Fruit fly (Drosophila melanogaster) whole organism, larva: ENCODE data around the gene tfc.

Experiments
- noc ChIP-seq: fragments of 200-800 bp; sonication (Bioruptor generic); optimal IDR thresholded peaks from 3 replicates; lab custom pipeline; 2019; ENCODE audit warnings: missing biosample characterization, mild to moderate bottlenecking, missing genetic modification characterization, moderate library complexity

tfc gene

DNA sequence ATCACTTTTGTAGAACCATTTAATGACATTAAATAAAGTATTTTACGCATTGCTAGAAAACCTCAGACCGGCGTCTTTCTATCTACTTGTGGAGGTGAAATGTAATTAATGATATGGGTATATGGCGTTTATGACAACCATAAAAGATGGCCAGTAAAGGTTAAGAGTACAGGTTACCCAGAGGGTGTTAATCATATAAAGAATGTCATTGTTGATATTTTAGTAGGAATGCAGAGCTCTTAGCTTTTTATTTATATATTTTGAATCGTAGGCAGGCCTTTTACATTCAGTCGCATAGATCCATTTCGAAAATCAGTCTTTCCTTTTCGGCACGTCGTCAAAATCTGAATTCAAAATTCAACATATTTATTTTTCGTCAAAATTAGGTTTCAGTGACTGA lies 5.9 kb upstream of the tfc start, which contains the start of gene Bfc:
Gene Bfc, plus strand, starts transcription at position 301 of the 400 bp plus-strand sequence.
- no peak for TF ChIP-seq noc (tag; lab: Kevin White, UChicago)

DNA sequence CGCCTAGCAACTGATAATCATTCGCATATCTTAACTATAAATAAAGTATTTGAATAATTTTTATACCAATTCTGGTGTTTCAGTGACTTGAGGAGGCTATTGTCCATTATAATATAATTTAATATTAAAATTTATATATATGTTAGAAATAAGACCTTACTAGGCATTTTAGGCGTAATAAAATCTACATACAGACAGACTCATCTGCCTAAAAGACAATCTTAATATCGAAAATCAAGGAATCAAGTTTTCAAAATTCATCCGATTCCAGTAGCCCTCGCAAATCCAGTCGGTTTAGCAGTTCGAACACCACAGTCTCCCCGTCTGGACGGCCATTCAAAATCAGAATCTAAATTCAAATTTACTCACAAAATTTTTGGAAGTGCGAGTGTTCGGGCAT lies 4.5 kb upstream of the tfc start, which contains the start of the genes CG9130 and CG9133:
Gene CG9130, plus strand, starts transcription at position 301 of the 400 bp plus-strand sequence.
Gene CG9133, plus strand, starts transcription at position 301 of the 400 bp plus-strand sequence.
- TF ChIP-seq noc (tag; lab: Kevin White, UChicago): no peak

DNA sequence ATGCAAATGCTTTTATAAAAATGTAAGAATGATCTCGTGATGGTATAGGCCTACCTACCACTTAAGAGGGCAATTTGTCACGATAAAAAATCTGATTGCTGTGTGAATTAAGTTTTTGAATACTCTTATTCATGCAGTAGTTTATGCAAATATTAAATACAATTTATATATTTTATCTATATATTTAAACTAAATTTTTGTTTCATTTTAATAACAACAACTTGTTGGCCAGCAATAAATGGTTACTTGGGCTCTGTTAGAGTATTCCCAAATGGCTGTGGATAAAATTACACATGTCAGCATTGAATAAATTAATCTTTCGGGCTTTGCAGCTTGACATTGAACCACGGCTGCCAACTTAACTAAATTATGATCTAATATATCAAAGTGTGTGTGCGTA lies 2.3 kb downstream of the tfc start:
- no peak for TF ChIP-seq noc (tag; lab: Kevin White, UChicago)

DNA sequence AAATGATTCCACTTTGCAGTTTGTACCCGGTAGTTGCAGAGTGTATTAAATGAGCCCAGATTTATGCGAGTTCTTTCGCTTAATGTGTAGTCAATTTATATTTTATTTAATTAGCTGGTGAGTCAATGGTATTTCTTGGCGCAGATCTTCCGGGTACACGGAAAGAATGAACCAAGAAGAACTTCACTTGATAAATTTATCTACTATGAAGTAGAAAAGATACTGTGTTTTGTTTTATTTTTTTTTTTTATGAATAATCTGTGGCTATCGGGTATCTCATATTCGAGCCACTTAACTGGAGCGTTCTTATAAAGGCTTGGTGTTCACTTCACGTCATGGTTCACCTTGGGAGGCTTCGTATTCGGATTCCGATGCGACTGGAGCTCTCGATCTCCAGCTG lies 8.7 kb downstream of the tfc start:
- no peak for TF ChIP-seq noc (tag; lab: Kevin White, UChicago)

DNA sequence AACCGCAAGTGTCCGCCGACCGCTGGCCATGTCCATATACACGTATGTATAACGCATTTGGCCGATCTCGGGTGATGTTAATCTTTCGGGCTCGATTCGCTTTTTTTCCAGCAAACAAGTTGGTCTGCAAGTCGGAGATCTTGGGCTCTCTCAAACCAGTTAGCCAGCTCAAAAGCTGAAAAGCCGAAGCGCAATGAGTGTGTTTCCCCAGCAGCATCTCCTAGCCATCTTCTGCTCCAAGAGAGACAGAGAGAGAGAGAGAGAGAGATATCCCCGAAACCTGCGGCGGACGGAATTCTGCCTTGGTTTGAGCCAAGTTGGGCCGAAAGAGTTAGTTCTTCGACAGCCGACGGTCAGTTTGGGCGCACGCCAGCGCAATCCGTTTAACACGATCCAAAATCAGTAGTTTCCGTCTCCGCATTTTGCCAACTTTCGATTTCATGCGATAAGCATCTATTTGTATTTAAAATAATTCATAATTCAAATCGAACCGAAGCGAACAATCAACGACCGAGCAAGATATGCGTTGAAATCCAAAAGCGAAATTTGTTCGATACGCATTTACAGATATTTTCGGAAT lies 9.3 kb downstream of the tfc start:
- no peak for TF ChIP-seq noc (tag; lab: Kevin White, UChicago)

DNA sequence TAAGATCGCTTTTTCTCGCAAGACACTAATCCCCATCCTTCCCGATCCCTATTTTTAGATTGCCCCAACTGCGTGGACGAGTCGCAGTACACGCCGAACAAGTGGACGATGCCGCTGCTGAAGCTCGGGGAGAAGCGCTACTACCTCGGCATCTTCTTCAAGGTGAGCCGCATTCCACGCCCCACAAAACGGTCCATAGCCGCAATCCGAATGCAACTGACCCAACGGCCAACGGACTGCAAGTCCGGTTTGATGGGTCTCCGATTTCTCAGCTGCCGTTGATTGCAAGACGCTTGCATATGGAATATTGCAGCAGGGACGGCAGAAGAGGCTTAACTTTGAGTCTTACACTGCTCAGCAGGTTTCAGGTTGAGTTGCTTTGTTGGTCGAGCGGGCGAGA lies 12.8 kb downstream of the tfc start:
- TF ChIP-seq noc (tag; lab: Kevin White, UChicago): no peak

DNA sequence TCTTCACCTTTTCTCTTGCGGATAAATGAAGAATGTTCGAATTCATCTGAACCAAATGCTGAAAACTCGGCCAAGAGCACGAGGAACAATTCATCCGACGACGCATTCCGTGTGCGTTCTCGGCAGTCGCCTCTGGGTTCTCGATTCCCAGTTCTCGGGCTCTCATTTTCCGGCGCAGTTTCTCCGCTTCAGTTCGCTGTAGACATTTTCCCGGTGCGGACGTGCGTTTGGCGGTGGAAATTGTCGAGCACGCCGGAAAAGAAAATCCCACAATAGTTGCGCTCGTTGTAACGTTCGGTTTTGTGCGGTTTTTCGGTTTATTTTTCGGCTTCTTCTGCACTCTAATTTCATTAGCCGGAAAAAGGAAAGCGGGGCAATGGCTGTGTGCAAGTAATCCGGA lies 19.5 kb downstream of the tfc start, which contains the start of gene CG32333:
Gene CG32333, plus strand, starts transcription at position 190 of the 400 bp plus-strand sequence.
- TF ChIP-seq noc (tag; lab: Kevin White, UChicago): no peak

DNA sequence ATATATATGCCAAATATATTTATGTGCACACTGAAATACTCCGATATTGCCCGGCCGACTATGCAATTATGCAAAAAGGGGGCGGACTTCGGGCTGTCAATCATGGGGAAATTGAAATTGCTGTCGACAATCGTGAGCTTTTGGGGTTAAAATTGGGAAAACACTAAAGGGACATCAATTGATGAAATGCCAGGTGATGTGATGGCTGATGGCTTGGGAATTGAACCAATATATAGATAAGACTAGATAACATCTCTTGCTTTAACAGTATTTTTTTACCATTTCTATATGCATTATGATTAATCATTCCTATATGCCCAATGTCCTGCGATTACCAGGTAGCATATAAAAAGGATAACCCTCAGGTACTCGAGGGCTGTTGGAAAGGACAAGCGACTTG lies 21.7 kb downstream of the tfc start:
- TF ChIP-seq noc (tag; lab: Kevin White, UChicago): no peak

DNA sequence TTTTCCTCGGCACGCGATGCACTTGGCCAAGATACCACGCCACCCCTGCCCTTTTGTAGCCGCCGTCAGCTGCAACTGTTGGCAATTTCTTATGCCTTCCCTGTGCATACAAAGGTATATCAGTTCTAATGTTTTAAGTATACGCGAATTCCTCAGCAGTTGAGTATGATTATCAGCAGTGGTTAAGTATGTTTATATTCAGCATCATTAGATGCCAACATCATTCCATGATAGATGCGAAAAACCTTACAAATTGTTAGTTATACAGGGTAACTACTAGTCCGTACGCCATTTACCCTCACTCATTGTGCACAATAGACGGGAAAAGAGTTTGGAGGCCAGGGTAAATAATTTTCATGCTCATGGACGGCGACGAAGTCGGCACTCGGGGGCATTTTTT lies 23.4 kb downstream of the tfc start:
- TF ChIP-seq noc (tag; lab: Kevin White, UChicago): no peak

DNA sequence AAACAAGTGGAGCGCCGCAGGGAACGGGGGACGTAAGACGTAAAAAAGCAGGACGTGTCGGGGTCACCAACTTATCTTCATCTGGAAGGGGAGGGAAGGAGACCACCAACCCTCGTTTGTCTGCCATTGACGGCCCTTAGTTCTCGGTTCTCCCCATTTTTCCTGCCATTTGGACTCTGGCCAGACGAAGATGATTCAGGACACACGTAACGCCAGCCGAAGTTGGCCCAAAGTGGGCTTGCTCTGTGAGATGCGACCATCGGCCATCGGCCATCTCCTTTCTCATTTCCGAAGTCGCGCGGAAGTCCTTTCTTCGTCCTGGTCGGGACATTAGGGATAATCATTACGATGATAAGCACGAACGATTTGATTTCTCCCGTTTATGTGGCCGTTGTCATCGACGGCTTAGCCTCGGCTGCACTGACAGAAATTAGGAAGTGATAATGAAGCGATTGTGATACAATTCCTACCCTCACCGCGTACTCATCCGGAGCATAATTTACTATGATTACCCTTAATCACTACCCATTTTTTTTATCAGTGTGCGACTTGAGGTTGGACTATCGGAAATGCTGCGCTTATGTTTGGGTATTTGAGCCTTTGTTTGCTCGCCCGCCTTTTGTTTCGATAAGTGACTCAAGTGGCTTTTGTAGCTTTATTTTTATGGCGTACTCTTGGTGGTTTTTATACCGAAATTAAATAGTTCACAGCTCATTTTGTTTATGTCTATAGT lies 24.8 kb downstream of the tfc start:
- no peak for TF ChIP-seq noc (tag; lab: Kevin White, UChicago)

DNA sequence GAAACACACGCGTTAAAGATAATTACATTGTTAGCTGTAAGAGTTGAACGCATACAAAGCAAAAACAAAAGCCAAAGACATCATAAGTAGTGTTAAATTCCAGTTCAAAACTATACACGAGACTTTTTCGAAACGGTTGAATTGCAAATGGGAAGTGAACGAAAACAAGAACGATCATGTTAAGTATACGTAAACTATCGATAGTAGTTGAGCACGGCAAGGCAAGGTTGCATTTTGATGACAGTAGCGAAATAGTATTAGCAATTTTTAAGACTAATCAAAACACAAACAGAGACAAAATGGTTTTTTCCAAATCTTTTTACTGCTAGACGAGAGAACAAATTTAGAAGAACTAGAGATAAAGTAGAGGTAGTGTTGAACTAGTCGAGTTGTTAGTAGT lies 38.6 kb downstream of the tfc start:
- no peak for TF ChIP-seq noc (tag; lab: Kevin White, UChicago)

DNA sequence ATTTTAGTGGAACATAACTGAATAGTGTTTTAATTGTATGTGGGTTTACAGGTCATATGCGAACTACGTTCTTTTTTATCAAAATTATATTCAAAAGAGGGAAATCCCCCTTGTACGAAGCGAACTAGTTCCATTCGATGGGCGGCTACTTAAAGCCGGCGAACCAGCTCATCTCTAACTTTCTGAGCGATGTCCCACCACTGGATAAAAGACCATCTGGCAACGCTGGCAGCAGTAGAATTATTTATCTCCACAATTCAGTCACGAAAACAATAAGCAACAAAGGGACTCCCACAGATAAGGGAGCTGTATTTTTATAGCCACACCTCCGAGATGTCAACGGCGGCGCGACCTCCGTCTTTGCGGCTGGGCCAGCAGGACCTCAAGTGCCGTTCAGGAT lies 39.4 kb downstream of the tfc start, which contains the start of gene Rabex-5:
Gene Rabex-5, plus strand, starts transcription at position 221 of the 400 bp plus-strand sequence.
- no peak for TF ChIP-seq noc (tag; lab: Kevin White, UChicago)

DNA sequence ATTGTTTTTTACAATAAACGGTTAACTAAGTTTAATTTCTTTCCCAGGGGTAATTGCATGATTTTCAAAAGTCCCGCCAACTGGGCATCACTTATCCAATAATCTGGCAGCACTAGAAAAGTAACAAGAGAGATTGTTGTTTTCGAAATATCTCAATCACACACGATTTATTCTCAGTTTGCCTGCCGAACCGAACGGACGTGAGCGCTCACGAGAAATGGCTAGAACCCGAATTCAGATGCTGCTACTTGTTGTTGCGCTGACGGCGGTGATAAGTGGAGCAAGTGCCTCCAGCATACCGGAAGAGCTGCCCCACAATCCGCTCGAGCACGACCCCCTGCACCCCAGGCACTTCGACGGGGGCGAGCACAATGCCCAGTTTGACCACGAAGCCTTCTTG lies 42.3 kb downstream of the tfc start, which contains the start of gene scf:
Gene scf, plus strand, starts transcription at position 164 of the 400 bp plus-strand sequence.
- no peak for TF ChIP-seq noc (tag; lab: Kevin White, UChicago)

DNA sequence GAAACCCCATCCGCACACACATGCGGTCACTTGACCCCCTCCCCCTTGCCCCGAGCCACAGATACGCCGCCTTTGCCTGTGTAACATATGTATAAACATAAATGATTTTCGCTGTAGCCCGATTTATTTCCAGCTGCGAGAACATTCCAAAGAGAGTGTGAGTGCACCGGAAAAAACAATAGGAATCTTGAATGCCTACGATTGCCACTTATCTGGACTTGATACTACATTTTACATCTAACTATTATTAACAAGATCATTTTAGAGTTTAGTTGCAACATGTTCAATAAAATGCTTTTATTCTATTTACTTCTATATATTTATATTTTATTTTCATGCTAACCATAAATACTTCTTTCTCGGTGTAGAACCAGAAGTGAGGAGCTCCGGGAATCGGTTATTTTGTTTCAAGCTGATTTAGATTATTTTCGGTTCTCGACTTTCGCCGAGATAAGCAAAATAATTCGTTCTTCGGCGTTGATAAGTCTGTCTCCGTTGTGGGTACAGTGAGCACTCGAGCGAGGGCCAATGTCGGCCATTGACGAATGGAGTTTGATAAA lies 43.9 kb downstream of the tfc start:
- TF ChIP-seq noc (tag; lab: Kevin White, UChicago): peak; percentile 95

DNA sequence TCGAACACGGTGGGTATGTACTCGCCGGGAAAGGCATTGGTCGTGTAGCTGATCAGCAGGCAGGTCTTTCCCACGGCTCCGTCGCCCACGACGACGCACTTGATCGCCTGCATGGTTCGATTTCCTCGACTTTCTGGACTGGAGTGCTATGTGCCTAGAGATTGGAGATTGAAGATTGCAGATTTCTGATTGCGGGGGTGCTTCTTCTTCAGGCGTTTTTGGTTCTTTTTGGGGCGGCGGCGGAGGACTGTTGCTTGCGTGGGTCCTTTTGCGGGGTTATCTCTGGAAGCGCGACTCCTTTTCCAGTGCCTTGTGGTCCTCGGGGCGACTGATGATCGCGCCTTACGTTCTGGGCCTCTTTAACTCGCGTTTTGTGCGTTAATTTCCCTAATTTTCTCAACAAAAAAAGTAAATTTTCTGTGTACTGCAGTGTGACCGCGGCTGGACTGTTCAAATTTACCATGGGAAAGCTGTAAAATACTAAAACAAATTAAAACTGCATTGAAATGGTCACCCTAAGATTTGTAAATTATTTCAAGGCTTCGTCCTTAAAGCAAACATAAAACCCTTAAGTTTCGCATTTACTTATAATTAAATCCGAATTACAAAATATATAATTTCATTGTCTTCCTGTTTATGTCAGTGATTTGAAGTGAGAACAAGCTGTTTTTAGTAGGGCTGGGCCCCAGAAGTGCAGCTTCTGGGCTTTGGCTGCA lies 46.1 kb downstream of the tfc start, which contains the start of the genes Rac1 and Acat2:
Gene Rac1, minus strand, starts transcription at position 450 of the 716 bp plus-strand sequence.
Gene Acat2, plus strand, starts transcription at position 711 of the 716 bp plus-strand sequence.
- no peak for TF ChIP-seq noc (tag; lab: Kevin White, UChicago)
